Worm (Caenorhabditis elegans) whole organism, L3 larva: Measurements from ENCODE around the gene F25E5.16.
"Not testable (repeated sequence)": the region's sequence is repeated elsewhere in the genome, so short reads cannot be mapped to it uniquely, and the experiment has no call there.

Experiments
- R02D3.7 ChIP-seq: fragments of 150-350 bp; optimal IDR thresholded peaks from 2 replicates; lab custom pipeline; 2014; ENCODE audit warnings: missing biosample characterization, missing genetic modification characterization
- ama-1 ChIP-seq: fragments of 150-350 bp; optimal IDR thresholded peaks from 2 replicates; lab custom pipeline; 2018
- ceh-16 ChIP-seq: sonication (generic microtip); optimal IDR thresholded peaks from 2 replicates; lab custom pipeline; 2017; ENCODE audit warnings: missing biosample characterization, missing genetic modification characterization
- ceh-28 ChIP-seq: fragments of 150-350 bp; optimal IDR thresholded peaks from 2 replicates; lab custom pipeline; 2014; ENCODE audit warnings: missing biosample characterization, missing genetic modification reagents, missing genetic modification characterization
- ceh-9 ChIP-seq: sonication (generic microtip); optimal IDR thresholded peaks from 2 replicates; lab custom pipeline; 2018; ENCODE audit warnings: missing biosample characterization, missing genetic modification characterization
- daf-12 ChIP-seq: fragments of 150-350 bp; optimal IDR thresholded peaks from 2 replicates; lab custom pipeline; 2014; ENCODE audit warnings: missing biosample characterization, missing genetic modification reagents, missing genetic modification characterization
- egl-27 ChIP-seq: sonication (generic microtip); optimal IDR thresholded peaks from 4 replicates; lab custom pipeline; 2017; ENCODE audit warnings: missing biosample characterization, missing genetic modification reagents, missing genetic modification characterization
- egl-5 ChIP-seq: fragments of 150-350 bp; optimal IDR thresholded peaks from 2 replicates; lab custom pipeline; 2017; ENCODE audit warnings: missing biosample characterization, missing genetic modification reagents, missing genetic modification characterization, inconsistent platforms
- elt-1 ChIP-seq: fragments of 150-350 bp; optimal IDR thresholded peaks from 2 replicates; lab custom pipeline; 2014; ENCODE audit warnings: missing biosample characterization, missing genetic modification characterization
- elt-2 ChIP-seq: sonication (generic microtip); optimal IDR thresholded peaks from 2 replicates; lab custom pipeline; 2016; ENCODE audit warnings: missing genetic modification reagents, mild to moderate bottlenecking, missing genetic modification characterization, missing compliant biosample characterization
- elt-3 ChIP-seq, 3 experiments: fragments of 150-350 bp in 1 of 3; sonication (generic microtip) in 2 of 3; optimal IDR thresholded peaks; 2 replicates in 2 of 3; 4 replicates in 1 of 3; lab custom pipeline; 2014 to 2017; ENCODE audit warnings: missing biosample characterization in 3 of 3, missing genetic modification characterization in 3 of 3
- eor-1 ChIP-seq, 2 experiments: fragments of 150-350 bp; optimal IDR thresholded peaks; 2 replicates each; lab custom pipeline; 2014 to 2018; ENCODE audit warnings: missing biosample characterization in 2 of 2, missing genetic modification characterization in 2 of 2
- fkh-2 ChIP-seq: fragments of 150-350 bp; optimal IDR thresholded peaks from 2 replicates; lab custom pipeline; 2014; ENCODE audit warnings: missing biosample characterization, missing genetic modification reagents, missing genetic modification characterization
- fos-1 ChIP-seq: fragments of 150-350 bp; optimal IDR thresholded peaks from 2 replicates; lab custom pipeline; 2014; ENCODE audit warnings: missing biosample characterization, missing genetic modification characterization
- hmg-11 ChIP-seq: sonication (generic microtip); optimal IDR thresholded peaks from 2 replicates; lab custom pipeline; 2016; ENCODE audit warnings: missing genetic modification characterization, missing compliant biosample characterization
- lin-15B ChIP-seq: fragments of 150-350 bp; optimal IDR thresholded peaks from 2 replicates; lab custom pipeline; 2014; ENCODE audit warnings: missing biosample characterization, missing genetic modification characterization
- mdl-1 ChIP-seq: fragments of 150-350 bp; optimal IDR thresholded peaks from 2 replicates; lab custom pipeline; 2014; ENCODE audit warnings: missing biosample characterization, missing genetic modification characterization
- mml-1 ChIP-seq: fragments of 150-350 bp; sonication (generic microtip); optimal IDR thresholded peaks from 3 replicates; lab custom pipeline; 2014; ENCODE audit warnings: missing biosample characterization, missing genetic modification characterization
- nfya-1 ChIP-seq: sonication (generic microtip); optimal IDR thresholded peaks from 2 replicates; lab custom pipeline; 2017; ENCODE audit warnings: missing genetic modification characterization, mild to moderate bottlenecking, missing compliant biosample characterization, antibody characterized with exemption, moderate library complexity; ENCODE audit not compliant: insufficient read depth
- nhr-11 ChIP-seq: fragments of 150-350 bp; optimal IDR thresholded peaks from 2 replicates; lab custom pipeline; 2014; ENCODE audit warnings: missing biosample characterization, missing genetic modification characterization
- nhr-67 ChIP-seq: fragments of 150-350 bp; optimal IDR thresholded peaks from 2 replicates; lab custom pipeline; 2014; ENCODE audit warnings: missing biosample characterization, missing genetic modification characterization
- nhr-76 ChIP-seq: fragments of 150-350 bp; sonication (generic microtip); optimal IDR thresholded peaks from 5 replicates; lab custom pipeline; 2014; ENCODE audit warnings: missing biosample characterization, missing genetic modification characterization
- nhr-77 ChIP-seq: fragments of 150-350 bp; optimal IDR thresholded peaks from 2 replicates; lab custom pipeline; 2014; ENCODE audit warnings: missing biosample characterization, missing genetic modification characterization
- sea-2 ChIP-seq: fragments of 150-350 bp; sonication (generic microtip); optimal IDR thresholded peaks from 4 replicates; lab custom pipeline; 2014; ENCODE audit warnings: missing biosample characterization, missing genetic modification reagents, missing genetic modification characterization
- skn-1 ChIP-seq: fragments of 150-350 bp; optimal IDR thresholded peaks from 2 replicates; lab custom pipeline; 2014; ENCODE audit warnings: missing biosample characterization, missing genetic modification characterization
- snpc-4 ChIP-seq: fragments of 150-350 bp; optimal IDR thresholded peaks from 2 replicates; lab custom pipeline; 2014; ENCODE audit warnings: missing biosample characterization, missing genetic modification characterization
- tbx-2 ChIP-seq: sonication (generic microtip); optimal IDR thresholded peaks from 2 replicates; lab custom pipeline; 2016; ENCODE audit warnings: mild to moderate bottlenecking, missing genetic modification characterization, missing compliant biosample characterization
- unc-39 ChIP-seq: sonication (generic microtip); optimal IDR thresholded peaks from 4 replicates; lab custom pipeline; 2017; ENCODE audit warnings: missing biosample characterization, missing genetic modification characterization
- unc-62 ChIP-seq: fragments of 150-350 bp; sonication (generic microtip); optimal IDR thresholded peaks from 4 replicates; lab custom pipeline; 2014; ENCODE audit warnings: missing biosample characterization, missing genetic modification reagents, missing genetic modification characterization
- zag-1 ChIP-seq: fragments of 150-350 bp; optimal IDR thresholded peaks from 2 replicates; lab custom pipeline; 2014; ENCODE audit warnings: missing biosample characterization, missing genetic modification characterization
- ztf-11 ChIP-seq: fragments of 150-350 bp; optimal IDR thresholded peaks from 2 replicates; lab custom pipeline; 2014; ENCODE audit warnings: missing biosample characterization, missing genetic modification characterization
- ztf-4 ChIP-seq: fragments of 150-350 bp; optimal IDR thresholded peaks from 2 replicates; lab custom pipeline; 2014; ENCODE audit warnings: missing biosample characterization, missing genetic modification characterization

The F25E5.16 gene

ce11 chrV:7439807-7440206, 1.7 kb downstream of the F25E5.16 start, which contains the start of gene try-13:
Gene try-13 (plus strand): TSS chrV:7440107.
- TF ChIP-seq tbx-2 (no peak), nhr-77 (tag; lab: Kevin White, UChicago) (no peak), elt-3 (tag; optimal IDR thresholded peaks at IDR 0.05; lab: Kevin White, UChicago) (no peak), ceh-16 (no peak), hmg-11 (tag; lab: Kevin White, UChicago) (no peak), egl-27 (no peak), daf-12 (tag; lab: Kevin White, UChicago) (no peak), mml-1 (tag; lab: Kevin White, UChicago) (no peak), ama-1 (no peak), unc-39 (tag; lab: Kevin White, UChicago) (no peak), egl-5 (no peak), sea-2 (GFP tag; lab: Kevin White, UChicago) (no peak), lin-15B (tag; lab: Kevin White, UChicago) (no peak), nhr-67 (tag; lab: Kevin White, UChicago) (no peak)

DNA sequence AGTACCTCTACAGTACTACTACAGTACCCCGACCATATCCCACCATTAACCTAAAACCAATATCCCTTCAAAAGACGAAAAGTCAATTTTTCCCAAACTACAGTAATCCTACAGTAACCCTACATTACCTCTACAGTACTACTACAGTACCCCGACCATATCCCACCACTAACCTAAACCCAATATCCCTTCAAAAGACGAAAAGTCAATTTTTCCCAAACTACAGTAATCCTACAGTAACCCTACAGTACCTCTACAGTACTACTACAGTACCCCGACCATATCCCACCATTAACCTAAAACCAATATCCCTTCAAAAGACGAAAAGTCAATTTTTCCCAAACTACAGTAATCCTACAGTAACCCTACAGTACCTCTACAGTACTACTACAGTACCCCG, 6.2 kb downstream of the F25E5.16 start, which contains the start of gene nhr-141:
nhr-141 (plus strand) TSS at position 331 of the 400 bp plus-strand sequence.
- TF ChIP-seq nhr-76; nhr-11 (tag; lab: Kevin White, UChicago); unc-62 (GFP tag; lab: Kevin White, UChicago): not testable (repeated sequence)

- TF ChIP-seq ama-1 = no peak
These were observed 8.9 kb downstream of the F25E5.16 start, which contains the start of gene F25E5.5 for ce11 chrV:7446965-7447364. Gene F25E5.5 (plus strand): TSS chrV:7447265.

DNA sequence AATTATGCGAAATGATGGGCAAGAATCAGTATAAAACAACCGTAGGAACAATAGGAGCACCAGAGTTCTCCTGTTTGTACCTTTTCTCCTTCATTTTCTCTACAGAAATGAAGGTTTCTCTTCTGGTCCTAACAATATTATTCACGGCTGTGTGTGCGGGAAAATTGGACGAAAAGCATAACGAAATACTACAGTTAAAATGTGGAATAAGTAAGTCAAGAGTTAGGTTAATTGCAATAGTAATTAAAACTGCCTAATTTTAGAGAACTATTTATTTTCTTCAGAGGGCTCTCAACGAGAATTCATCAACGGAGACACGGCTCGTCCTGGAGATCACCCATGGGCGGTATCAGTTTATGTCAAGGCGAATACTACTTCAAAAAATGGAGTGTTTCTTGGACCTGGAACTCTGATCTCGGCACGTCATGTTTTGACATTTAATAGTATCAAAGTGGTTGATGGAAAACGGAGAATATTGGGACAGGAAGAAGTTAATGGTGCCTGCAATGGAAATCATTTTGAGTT, 11.3 kb downstream of the F25E5.16 start, which contains the start of gene try-12:
try-12 (plus strand) TSS at position 51 of the 525 bp plus-strand sequence.
- TF ChIP-seq egl-27 = no peak
- TF ChIP-seq hmg-11 (tag; lab: Kevin White, UChicago) = no peak
- no peak for TF ChIP-seq elt-1
- TF ChIP-seq elt-2 (tag; lab: Kevin White, UChicago) = no peak
- TF ChIP-seq zag-1 (tag; lab: Kevin White, UChicago) = no peak
- no peak for TF ChIP-seq nhr-76
- no peak for TF ChIP-seq R02D3.7 (tag; lab: Kevin White, UChicago)
- TF ChIP-seq nhr-67 (tag; lab: Kevin White, UChicago) = no peak
- no peak for TF ChIP-seq fkh-2 (tag; lab: Kevin White, UChicago)
- TF ChIP-seq ceh-16 = no peak
- no peak for TF ChIP-seq ztf-4 (tag; lab: Kevin White, UChicago)
- no peak for TF ChIP-seq nhr-11 (tag; lab: Kevin White, UChicago)
- no peak for TF ChIP-seq eor-1 (tag; optimal IDR thresholded peaks at IDR 0.05; lab: Kevin White, UChicago)
- no peak for TF ChIP-seq lin-15B (tag; lab: Kevin White, UChicago)
- TF ChIP-seq tbx-2 = no peak
- no peak for TF ChIP-seq daf-12 (tag; lab: Kevin White, UChicago)

DNA sequence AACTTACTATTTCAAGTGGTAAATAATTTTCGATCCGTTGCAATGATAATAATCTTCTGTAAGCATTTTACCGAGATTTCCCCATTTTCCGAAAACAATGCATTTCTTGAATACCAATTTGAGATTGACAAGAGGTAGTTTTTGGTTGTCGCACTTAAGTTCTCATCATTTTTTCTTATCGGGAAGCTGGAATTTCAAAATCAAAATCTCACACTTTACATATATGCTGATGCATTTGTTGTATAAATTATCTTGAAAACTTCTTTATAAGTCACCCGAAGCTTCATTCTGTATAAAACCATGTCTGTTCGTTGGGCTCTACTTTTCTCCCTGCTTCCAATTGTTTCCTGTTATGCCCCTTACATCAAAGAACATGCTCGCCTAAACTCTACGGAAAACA, 13.3 kb downstream of the F25E5.16 start, which contains the start of gene try-11:
try-11 (plus strand) TSS at position 301 of the 400 bp plus-strand sequence.
- TF ChIP-seq zag-1 (tag; lab: Kevin White, UChicago) (no peak), snpc-4 (tag; lab: Kevin White, UChicago) (no peak), ceh-28 (tag; lab: Kevin White, UChicago) (no peak), ceh-16 (no peak), fos-1 (tag; lab: Kevin White, UChicago) (no peak), nfya-1 (tag; lab: Kevin White, UChicago) (no peak), elt-3 (tag; optimal IDR thresholded peaks at IDR 0.05; lab: Kevin White, UChicago) (no peak), mdl-1 (no peak), unc-39 (tag; lab: Kevin White, UChicago) (no peak), ztf-11 (tag; lab: Kevin White, UChicago) (no peak), egl-27 (no peak), elt-2 (tag; lab: Kevin White, UChicago) (no peak), lin-15B (tag; lab: Kevin White, UChicago) (no peak), ztf-4 (tag; lab: Kevin White, UChicago) (no peak), elt-1 (no peak), egl-5 (no peak)

ce11 chrV:7454236-7454635, 16.2 kb downstream of the F25E5.16 start, which contains the start of gene try-8:
Gene try-8 (minus strand): TSS chrV:7454336.
- TF ChIP-seq fos-1 (tag; lab: Kevin White, UChicago) (no peak), mml-1 (tag; lab: Kevin White, UChicago) (no peak), ztf-4 (tag; lab: Kevin White, UChicago) (no peak), skn-1 (tag; lab: Kevin White, UChicago) (no peak), nhr-67 (tag; lab: Kevin White, UChicago) (no peak), zag-1 (tag; lab: Kevin White, UChicago) (no peak), ceh-9 (tag; lab: Kevin White, UChicago) (no peak), daf-12 (tag; lab: Kevin White, UChicago) (no peak)
